Worm (Caenorhabditis elegans): ENCODE results near the gene F29C4.4.

Gene F29C4.4

DNA sequence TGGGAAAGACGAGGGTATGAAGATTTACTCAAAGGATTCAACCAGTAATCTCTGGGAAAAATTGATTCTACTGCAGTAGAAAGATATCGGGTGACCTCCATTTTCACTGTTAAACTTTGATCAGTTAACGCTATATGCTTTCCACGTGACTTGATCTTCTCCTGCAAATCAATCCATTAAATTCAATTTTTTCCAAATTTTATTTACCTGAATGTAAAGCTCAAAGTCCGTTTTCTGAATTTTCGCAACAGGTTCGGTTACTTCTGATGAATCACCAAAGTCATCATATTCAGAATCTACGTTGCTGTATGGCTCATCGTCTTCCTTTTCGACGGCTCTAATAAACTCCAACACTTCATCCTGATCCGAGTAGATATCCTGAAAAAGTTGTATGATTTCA lies 2.2 kb upstream of the F29C4.4 start, which contains the start of gene B0545.4:
Gene B0545.4, minus strand, starts transcription at position 101 of the 400 bp plus-strand sequence.
- TF ChIP-seq Y56A3A.18 (GFP tag; IDR thresholded peaks at IDR 0.05) (no peak), aptf-2 (GFP tag; conservative IDR thresholded peaks at IDR 0.05) (no peak), nfya-1 (tag; optimal IDR thresholded peaks at IDR 0.05; ENCODE audit: borderline replicate concordance, insufficient read depth) (no peak), madf-8 (GFP tag; conservative IDR thresholded peaks at IDR 0.05) (no peak), mxl-1 (tag; optimal IDR thresholded peaks at IDR 0.05) (no peak), aptf-3 (GFP tag; IDR thresholded peaks at IDR 0.05) (no peak), bed-1 (GFP tag; IDR thresholded peaks at IDR 0.05) (no peak), chd-7 (tag; optimal IDR thresholded peaks at IDR 0.05) (no peak), rpc-1 (optimal IDR thresholded peaks at IDR 0.05) (no peak), rpc-1 (tag; optimal IDR thresholded peaks at IDR 0.05) (no peak), ceh-40 (GFP tag; IDR thresholded peaks at IDR 0.05) (no peak), dpl-1 (GFP tag; optimal IDR thresholded peaks at IDR 0.05) (no peak), hlh-26 (GFP tag; conservative IDR thresholded peaks at IDR 0.05) (no peak)

DNA sequence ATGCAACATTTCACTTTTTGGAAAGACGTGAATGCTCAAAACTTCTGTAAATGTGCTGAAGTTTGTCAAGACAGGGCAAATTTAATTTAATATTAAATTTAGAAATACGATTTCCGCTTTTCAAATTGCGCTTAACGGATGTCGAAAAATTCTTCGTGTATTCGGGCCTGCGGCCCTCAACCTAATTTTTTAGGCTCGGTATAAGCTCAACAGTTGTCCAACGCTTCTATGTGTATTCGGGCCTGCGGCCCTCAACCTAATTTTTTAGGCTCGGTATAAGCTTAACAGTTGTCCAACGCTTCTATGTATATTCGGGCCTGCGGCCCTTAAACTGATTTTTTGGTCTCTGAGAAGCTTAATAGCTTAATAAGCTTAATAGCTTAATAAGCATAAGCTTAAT lies 7.3 kb downstream of the F29C4.4 start:
- peak; percentile 17; the same call in 1 of the 2 replicates for TF ChIP-seq Y53G8AR.9 (GFP tag; conservative IDR thresholded peaks at IDR 0.05)
- no peak for TF ChIP-seq somi-1 (GFP tag; optimal IDR thresholded peaks at IDR 0.05)
- TF ChIP-seq F39B2.1 (GFP tag; IDR thresholded peaks at IDR 0.05) = 0 out of 2 replicates have a peak, but pooled peaks have one; percentile 14
- TF ChIP-seq D2030.7 (GFP tag; IDR thresholded peaks at IDR 0.05) = peak; percentile 42
- no peak for TF ChIP-seq chd-7 (tag; optimal IDR thresholded peaks at IDR 0.05)
- peak; percentile 36; the same call in 1 of the 2 replicates for TF ChIP-seq madf-6 (GFP tag; IDR thresholded peaks at IDR 0.05)
- TF ChIP-seq B0035.1 (tag; optimal IDR thresholded peaks at IDR 0.05) = no peak
- no peak for TF ChIP-seq bed-1 (GFP tag; IDR thresholded peaks at IDR 0.05)
- TF ChIP-seq pbrm-1 (GFP tag; IDR thresholded peaks at IDR 0.05) = 0 out of 2 replicates have a peak, but pooled peaks have one; percentile 31
- TF ChIP-seq hsf-1 (GFP tag; IDR thresholded peaks at IDR 0.05) = 0 out of 2 replicates have a peak, but pooled peaks have one; percentile 24
- peak; percentile 67 for TF ChIP-seq lin-26 (GFP tag; IDR thresholded peaks at IDR 0.05)
- 0 out of 2 replicates have a peak, but pooled peaks have one; percentile 27 for TF ChIP-seq Y95B8A.8 (GFP tag; IDR thresholded peaks at IDR 0.05)
- 0 out of 2 replicates have a peak, but pooled peaks have one; percentile 11 for TF ChIP-seq hmg-1.2 (GFP tag; IDR thresholded peaks at IDR 0.05)
- peak; percentile 63; the same call in 1 of the 2 replicates for TF ChIP-seq ekl-4 (GFP tag; IDR thresholded peaks at IDR 0.05)
- TF ChIP-seq C17E4.6 (GFP tag; IDR thresholded peaks at IDR 0.05) = 0 out of 2 replicates have a peak, but pooled peaks have one; percentile 34

DNA sequence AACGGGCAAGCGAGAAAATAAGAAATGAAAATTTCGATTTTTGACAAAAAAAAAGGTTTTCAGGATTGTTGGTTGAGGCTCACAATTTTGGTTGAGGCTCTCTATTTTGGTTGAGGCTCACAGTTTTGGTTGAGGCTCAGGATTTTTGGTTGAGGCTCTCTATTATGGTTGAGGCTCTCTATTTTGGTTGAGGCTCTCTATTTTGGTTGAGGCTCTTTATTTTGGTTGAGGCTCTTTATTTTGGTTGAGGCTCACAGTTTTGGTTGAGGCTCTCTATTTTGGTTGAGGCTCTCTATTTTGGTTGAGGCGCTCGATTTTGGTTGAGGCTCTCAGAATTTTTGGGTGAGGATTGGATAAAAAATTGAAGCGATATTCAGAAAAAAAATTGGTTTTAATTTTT lies 8.3 kb downstream of the F29C4.4 start:
- no peak for TF ChIP-seq lin-40 (tag; optimal IDR thresholded peaks at IDR 0.05)
- peak; percentile 60 for TF ChIP-seq dox-1 (GFP tag; IDR thresholded peaks at IDR 0.05)
- TF ChIP-seq ztf-18 (tag; optimal IDR thresholded peaks at IDR 0.05) = no peak
- no peak for TF ChIP-seq hmg-1.2 (GFP tag; IDR thresholded peaks at IDR 0.05)
- TF ChIP-seq xnd-1 (tag; optimal IDR thresholded peaks at IDR 0.05) = no peak
- TF ChIP-seq zim-3 (tag; optimal IDR thresholded peaks at IDR 0.05) = peak; percentile 100
- peak; percentile 13; the same call in 1 of the 2 replicates for TF ChIP-seq madf-6 (GFP tag; IDR thresholded peaks at IDR 0.05)

DNA sequence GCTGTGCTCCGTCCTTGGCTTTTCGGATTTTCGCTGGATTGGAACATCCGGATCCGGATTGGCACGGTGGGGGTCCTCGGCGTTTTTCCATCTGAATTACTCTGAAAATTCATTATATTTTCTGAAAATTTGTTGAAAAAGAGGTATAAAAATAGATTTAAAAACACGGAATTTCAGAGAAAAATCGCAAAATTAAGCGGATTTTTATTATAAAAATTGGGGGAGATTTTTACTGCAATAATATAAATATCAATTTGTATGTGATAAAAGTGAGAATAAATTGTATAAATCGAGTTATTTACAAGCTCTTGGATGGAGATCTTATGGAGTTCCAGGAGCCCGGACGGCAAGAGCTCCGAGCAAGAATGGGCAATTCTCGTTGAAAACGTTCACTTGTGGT lies 10.1 kb downstream of the F29C4.4 start, which contains the start of gene tut-1:
Gene tut-1, minus strand, starts transcription at position 101 of the 400 bp plus-strand sequence.
- 0 out of 2 replicates have a peak, but pooled peaks have one; percentile 23 for TF ChIP-seq mcd-1 (GFP tag; IDR thresholded peaks at IDR 0.05)
- TF ChIP-seq dpff-1 (tag; optimal IDR thresholded peaks at IDR 0.05) = no peak
- TF ChIP-seq F37B4.10 (GFP tag; IDR thresholded peaks at IDR 0.05) = no peak
